Fruit fly (Drosophila melanogaster): ENCODE data around the gene CG5984.

Gene CG5984

DNA sequence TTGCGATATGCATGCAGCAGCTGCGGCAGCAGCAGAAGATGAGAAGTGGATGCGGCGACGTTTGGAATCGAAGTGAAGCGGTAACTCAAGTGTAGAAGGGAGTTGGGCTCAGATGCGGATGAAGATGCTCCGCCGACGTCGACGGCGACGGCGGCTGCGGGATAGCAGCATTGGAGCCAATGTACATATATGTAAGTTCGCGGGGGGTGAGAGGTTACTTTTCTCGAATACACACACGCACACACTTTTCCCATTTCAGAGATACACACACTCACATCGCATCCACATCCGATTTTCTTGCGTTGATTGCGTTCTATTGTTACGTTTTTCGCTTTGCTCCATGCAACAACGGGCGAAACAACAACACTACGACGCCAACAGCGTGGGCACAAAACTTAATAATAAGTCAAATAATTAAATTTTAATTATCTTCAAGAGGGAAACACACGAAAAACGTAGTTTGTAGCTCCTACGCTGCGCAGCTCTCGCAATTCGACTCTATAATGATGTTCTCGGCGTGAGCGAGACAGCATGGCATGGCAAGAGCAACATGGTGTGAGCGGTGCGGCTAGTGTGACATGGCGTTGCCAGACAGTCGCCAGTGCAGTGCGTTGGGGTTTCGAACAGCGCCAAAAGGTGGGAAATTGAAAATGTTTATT, 2.9 kb downstream of the CG5984 start, which contains the start of gene CG18766 (continued):
- TF ChIP-seq Taf1 (GFP tag; IDR thresholded peaks at IDR 0.05) (no peak), tx (GFP tag; optimal IDR thresholded peaks at IDR 0.05) (no peak), Med (GFP tag) (peak; percentile 90), NfI (GFP tag; optimal IDR thresholded peaks at IDR 0.05) (peak; percentile 9), HLH4C (GFP tag; IDR thresholded peaks at IDR 0.05; ENCODE audit: partially characterized antibody) (peak; percentile 30; the same call in 1 of the 3 replicates), H2.0 (GFP tag; IDR thresholded peaks at IDR 0.05) (no peak), gem (tag; optimal IDR thresholded peaks at IDR 0.05) (no peak), so (GFP tag; IDR thresholded peaks at IDR 0.05) (no peak), Xrp1 (GFP tag; IDR thresholded peaks at IDR 0.05) (peak; percentile 17; the same call in 1 of the 2 replicates), ac (GFP tag; optimal IDR thresholded peaks at IDR 0.05) (no peak), grn (GFP tag; optimal IDR thresholded peaks at IDR 0.05) (peak; percentile 41), Lhr (GFP tag; optimal IDR thresholded peaks at IDR 0.05) (peak; percentile 38), MBD-R2 (GFP tag; IDR thresholded peaks at IDR 0.05) (peak; percentile 83), D19A (tag; optimal IDR thresholded peaks at IDR 0.05) (peak; percentile 58), disco-r (GFP tag; optimal IDR thresholded peaks at IDR 0.05) (no peak), HHEX (GFP tag; optimal IDR thresholded peaks at IDR 0.05) (no peak), kah (GFP tag; optimal IDR thresholded peaks at IDR 0.05) (peak; percentile 42), jumu (GFP tag; optimal IDR thresholded peaks at IDR 0.05) (peak; percentile 15), chn (GFP tag; optimal IDR thresholded peaks at IDR 0.05) (peak; percentile 60), hth (optimal IDR thresholded peaks at IDR 0.05) (no peak), YL-1 (GFP tag; optimal IDR thresholded peaks at IDR 0.05) (peak; percentile 94), CG2129 (GFP tag; IDR thresholded peaks at IDR 0.05; ENCODE audit: partially characterized antibody) (no peak), phol (tag; optimal IDR thresholded peaks at IDR 0.05) (peak; percentile 40), CG11456 (GFP tag; IDR thresholded peaks at IDR 0.05) (0 out of 3 replicates have a peak, but pooled peaks have one; percentile 6), BtbVII (GFP tag; optimal IDR thresholded peaks at IDR 0.05) (no peak), CG32767 (GFP tag; IDR thresholded peaks at IDR 0.05) (peak; percentile 51), cato (GFP tag; optimal IDR thresholded peaks at IDR 0.05; ENCODE audit: borderline replicate concordance) (no peak), CG13287 (GFP tag; IDR thresholded peaks at IDR 0.05; ENCODE audit: partially characterized antibody) (peak; percentile 47; the same call in 1 of the 2 replicates), kni (GFP tag; optimal IDR thresholded peaks at IDR 0.05) (no peak), CG18011 (GFP tag; optimal IDR thresholded peaks at IDR 0.05) (peak; percentile 12), Sin3A (optimal IDR thresholded peaks at IDR 0.05) (peak; percentile 51), HLHmδ (GFP tag; optimal IDR thresholded peaks at IDR 0.05) (peak; percentile 65), CG2116 (GFP tag; optimal IDR thresholded peaks at IDR 0.05) (peak; percentile 39), CG14441 (GFP tag; IDR thresholded peaks at IDR 0.05) (no peak), br (optimal IDR thresholded peaks at IDR 0.05) (no peak), ase (GFP tag; IDR thresholded peaks at IDR 0.05) (no peak), mam (GFP tag; optimal IDR thresholded peaks at IDR 0.05) (peak; percentile 54), CG15479 (GFP tag; optimal IDR thresholded peaks at IDR 0.05) (peak; percentile 32), Nf-YB (GFP tag; optimal IDR thresholded peaks at IDR 0.05) (no peak), sug (tag; optimal IDR thresholded peaks at IDR 0.05) (peak; percentile 99), nom (GFP tag; optimal IDR thresholded peaks at IDR 0.05) (peak; percentile 71), Sry-δ (GFP tag; optimal IDR thresholded peaks at IDR 0.05) (peak; percentile 56), Sry-β (GFP tag; optimal IDR thresholded peaks at IDR 0.05) (no peak), B-H1 (GFP tag; IDR thresholded peaks at IDR 0.05) (no peak), HmgD (GFP tag; optimal IDR thresholded peaks at IDR 0.05) (peak; percentile 86), crol (GFP tag; IDR thresholded peaks at IDR 0.05) (peak; percentile 68), chinmo (GFP tag; IDR thresholded peaks at IDR 0.05; ENCODE audit: partially characterized antibody) (peak; percentile 60; the same call in 1 of the 4 replicates), Opbp (GFP tag; IDR thresholded peaks at IDR 0.05; ENCODE audit: partially characterized antibody) (peak; percentile 49; the same call in 2 of the 3 replicates), HmgZ (tag; optimal IDR thresholded peaks at IDR 0.05) (peak; percentile 88), CG12299 (tag; optimal IDR thresholded peaks at IDR 0.05) (no peak)
